Fruit fly (Drosophila melanogaster) whole organism, embryonic: Measurements from ENCODE around the gene CG32793.
A peak's percentile ranks its signal among the peaks of the same experiment; 100 is the strongest.

Source experiments
- ATbp ChIP-seq: fragments of 200-800 bp; sonication (Bioruptor generic); optimal IDR thresholded peaks from 2 replicates; lab custom pipeline; 2017; ENCODE audit warnings: missing biosample characterization, mild to moderate bottlenecking, missing genetic modification characterization, missing genetic modification reagents
- Abd-B ChIP-seq: fragments of 200-800 bp; sonication (Bioruptor generic); optimal IDR thresholded peaks from 2 replicates; lab custom pipeline; 2018; ENCODE audit warnings: missing biosample characterization, mild to moderate bottlenecking, missing genetic modification characterization, moderate library complexity
- BEAF-32 ChIP-seq: fragments of 200-800 bp; sonication (Bioruptor generic); optimal IDR thresholded peaks from 3 replicates; lab custom pipeline; 2017; ENCODE audit warnings: missing biosample characterization, missing genetic modification characterization, mild to moderate bottlenecking, moderate library complexity, missing genetic modification reagents
- Blimp-1 ChIP-seq: fragments of 200-800 bp; sonication (Bioruptor generic); optimal IDR thresholded peaks from 3 replicates; lab custom pipeline; 2018; ENCODE audit warnings: missing biosample characterization, missing genetic modification characterization, mild to moderate bottlenecking, moderate library complexity, missing genetic modification reagents
- CG1233 ChIP-seq: fragments of 200-800 bp; sonication (Bioruptor generic); optimal IDR thresholded peaks from 4 replicates; lab custom pipeline; 2018; ENCODE audit warnings: missing biosample characterization, mild to moderate bottlenecking, missing genetic modification characterization
- CG13624 ChIP-seq: fragments of 200-800 bp; sonication (Bioruptor generic); optimal IDR thresholded peaks from 2 replicates; lab custom pipeline; 2016; ENCODE audit warnings: missing biosample characterization, missing genetic modification characterization
- CG14441 ChIP-seq: fragments of 200-800 bp; sonication (Bioruptor generic); IDR thresholded peaks from 2 replicates; pipeline ENCODE4 v1.3.6; 2022; ENCODE audit warnings: missing biosample characterization, missing genetic modification characterization
- CG14667 ChIP-seq: fragments of 200-800 bp; sonication (Bioruptor generic); IDR thresholded peaks from 2 replicates; pipeline ENCODE4 v1.3.6; 2022; ENCODE audit warnings: missing biosample characterization, missing genetic modification characterization
- CG17385 ChIP-seq: fragments of 200-800 bp; sonication (Bioruptor generic); optimal IDR thresholded peaks from 3 replicates; lab custom pipeline; 2018; ENCODE audit warnings: missing biosample characterization, mild to moderate bottlenecking, missing genetic modification characterization
- CG1792 ChIP-seq: fragments of 200-800 bp; sonication (Bioruptor generic); optimal IDR thresholded peaks from 2 replicates; lab custom pipeline; 2016; ENCODE audit warnings: missing biosample characterization, missing genetic modification characterization
- CG18599 ChIP-seq: fragments of 200-800 bp; sonication (Bioruptor generic); optimal IDR thresholded peaks from 3 replicates; lab custom pipeline; 2017; ENCODE audit warnings: missing biosample characterization, missing genetic modification characterization, mild to moderate bottlenecking, moderate library complexity, missing genetic modification reagents
- CG2889 ChIP-seq: fragments of 200-800 bp; sonication (Bioruptor generic); IDR thresholded peaks from 3 replicates; pipeline ENCODE4 v1.3.6; 2022; ENCODE audit warnings: missing biosample characterization, missing genetic modification characterization
- CG30020 ChIP-seq: fragments of 200-800 bp; optimal IDR thresholded peaks from 2 replicates; lab custom pipeline; 2019; ENCODE audit warnings: missing biosample characterization, mild to moderate bottlenecking, missing genetic modification characterization, moderate library complexity
- CG4360 ChIP-seq: fragments of 200-800 bp; sonication (Bioruptor generic); IDR thresholded peaks from 2 replicates; pipeline ENCODE4 v1.3.6; 2022; ENCODE audit warnings: missing biosample characterization, missing genetic modification characterization
- CG6254 ChIP-seq: fragments of 200-800 bp; sonication (Bioruptor generic); optimal IDR thresholded peaks from 3 replicates; lab custom pipeline; 2017; ENCODE audit warnings: mild to moderate bottlenecking, missing biosample characterization, missing genetic modification reagents, missing genetic modification characterization
- CG6689 ChIP-seq: fragments of 200-800 bp; sonication (Bioruptor generic); IDR thresholded peaks from 2 replicates; pipeline ENCODE4 v1.3.6; 2022; ENCODE audit warnings: missing biosample characterization, missing genetic modification characterization
- CG7372 ChIP-seq: fragments of 200-800 bp; sonication (Bioruptor generic); IDR thresholded peaks from 2 replicates; pipeline ENCODE4 v1.3.6; 2022; ENCODE audit warnings: missing biosample characterization, missing genetic modification characterization
- CG7839 ChIP-seq: fragments of 200-800 bp; sonication (Bioruptor generic); optimal IDR thresholded peaks from 3 replicates; lab custom pipeline; 2018; ENCODE audit warnings: missing biosample characterization, mild to moderate bottlenecking, missing genetic modification characterization, moderate library complexity
- CG9215 ChIP-seq: fragments of 200-800 bp; sonication (Bioruptor generic); IDR thresholded peaks from 2 replicates; pipeline ENCODE4 v1.3.6; 2022; ENCODE audit warnings: missing biosample characterization, missing genetic modification characterization
- CG9727 ChIP-seq: fragments of 200-800 bp; sonication (Bioruptor generic); optimal IDR thresholded peaks from 3 replicates; lab custom pipeline; 2017; ENCODE audit warnings: missing biosample characterization, mild to moderate bottlenecking, missing genetic modification characterization
- D19A ChIP-seq: fragments of 200-800 bp; optimal IDR thresholded peaks from 3 replicates; lab custom pipeline; 2019; ENCODE audit warnings: missing biosample characterization, mild to moderate bottlenecking, missing genetic modification characterization, moderate library complexity
- H15 ChIP-seq: fragments of 200-800 bp; sonication (Bioruptor generic); IDR thresholded peaks from 3 replicates; pipeline ENCODE4 v1.3.6; 2022; ENCODE audit warnings: missing biosample characterization, missing genetic modification characterization
- HLH3B ChIP-seq: fragments of 200-800 bp; sonication (Bioruptor generic); IDR thresholded peaks from 2 replicates; pipeline ENCODE4 v1.3.6; 2022; ENCODE audit warnings: missing biosample characterization, missing genetic modification characterization
- Hey ChIP-seq: fragments of 200-800 bp; sonication (Bioruptor generic); optimal IDR thresholded peaks from 3 replicates; lab custom pipeline; 2018; ENCODE audit warnings: missing biosample characterization, mild to moderate bottlenecking, missing genetic modification characterization
- Oli ChIP-seq: fragments of 200-800 bp; sonication (Bioruptor generic); optimal IDR thresholded peaks from 2 replicates; lab custom pipeline; 2018; ENCODE audit warnings: missing biosample characterization, mild to moderate bottlenecking, missing genetic modification characterization, moderate library complexity
- Optix ChIP-seq: fragments of 200-800 bp; sonication (Bioruptor generic); IDR thresholded peaks from 3 replicates; pipeline ENCODE4 v1.3.6; 2022; ENCODE audit warnings: missing biosample characterization, missing genetic modification characterization
- Six4 ChIP-seq: fragments of 200-800 bp; sonication (Bioruptor generic); optimal IDR thresholded peaks from 2 replicates; lab custom pipeline; 2016; ENCODE audit warnings: missing biosample characterization, missing genetic modification characterization
- Sox102F ChIP-seq: fragments of 200-800 bp; sonication (Bioruptor generic); optimal IDR thresholded peaks from 2 replicates; lab custom pipeline; 2018; ENCODE audit warnings: missing biosample characterization, mild to moderate bottlenecking, missing genetic modification characterization, moderate library complexity
- Xbp1 ChIP-seq: fragments of 200-800 bp; sonication (Bioruptor generic); optimal IDR thresholded peaks from 3 replicates; lab custom pipeline; 2016; ENCODE audit warnings: missing biosample characterization, mild to moderate bottlenecking, missing genetic modification characterization
- Xrp1 ChIP-seq: fragments of 200-800 bp; sonication (Bioruptor generic); IDR thresholded peaks from 2 replicates; pipeline ENCODE4 v1.3.6; 2022; ENCODE audit warnings: missing biosample characterization, missing genetic modification characterization
- al ChIP-seq: fragments of 200-800 bp; sonication (Bioruptor generic); IDR thresholded peaks from 2 replicates; pipeline ENCODE4 v1.3.6; 2022; ENCODE audit warnings: missing biosample characterization, missing genetic modification characterization
- dmrt11E ChIP-seq: fragments of 200-800 bp; sonication (Bioruptor generic); optimal IDR thresholded peaks from 3 replicates; lab custom pipeline; 2018; ENCODE audit warnings: missing biosample characterization, mild to moderate bottlenecking, missing genetic modification characterization, moderate library complexity
- ems ChIP-seq: fragments of 200-800 bp; sonication (Bioruptor generic); optimal IDR thresholded peaks from 3 replicates; lab custom pipeline; 2016; ENCODE audit warnings: missing biosample characterization, missing genetic modification characterization
- hkb ChIP-seq, 2 experiments: fragments of 200-800 bp in 1 of 2; fragments of >200 bp in 1 of 2; sonication (Bioruptor generic) in 1 of 2; IDR thresholded peaks in 1 of 2; optimal IDR thresholded peaks in 1 of 2; 2 replicates each; pipeline versions ENCODE4 v1.3.6 to Lab custom; 2017 to 2022; ENCODE audit warnings: missing biosample characterization in 1 of 2, missing genetic modification characterization in 1 of 2
- insv ChIP-seq, 2 experiments: fragments of 200-800 bp; sonication (Bioruptor generic); optimal IDR thresholded peaks; 3 replicates each; lab custom pipeline; 2016 to 2018; ENCODE audit warnings: missing biosample characterization in 2 of 2, missing genetic modification characterization in 2 of 2
- jigr1 ChIP-seq: fragments of 200-800 bp; sonication (Bioruptor generic); IDR thresholded peaks from 3 replicates; pipeline ENCODE4 v1.3.6; 2022; ENCODE audit warnings: missing biosample characterization, missing genetic modification characterization
- lab ChIP-seq: fragments of 200-800 bp; sonication (Bioruptor generic); optimal IDR thresholded peaks from 3 replicates; lab custom pipeline; 2017; ENCODE audit warnings: missing biosample characterization, missing genetic modification characterization, mild to moderate bottlenecking, moderate library complexity, missing genetic modification reagents
- lola ChIP-seq, 3 experiments: fragments of >200 bp in 2 of 3; fragments of 200-800 bp in 1 of 3; sonication (Bioruptor generic) in 1 of 3; optimal IDR thresholded peaks; 2 replicates each; lab custom pipeline; 2017 to 2019; ENCODE audit warnings: missing biosample characterization in 3 of 3, missing genetic modification characterization in 3 of 3, mild to moderate bottlenecking in 1 of 3, moderate library complexity in 1 of 3
- mld ChIP-seq: fragments of 200-800 bp; sonication (Bioruptor generic); IDR thresholded peaks from 3 replicates; pipeline ENCODE4 v1.3.6; 2022; ENCODE audit warnings: missing biosample characterization, missing genetic modification characterization; ENCODE audit not compliant: partially characterized antibody
- nmo ChIP-seq: fragments of 200-800 bp; sonication (Bioruptor generic); optimal IDR thresholded peaks from 2 replicates; lab custom pipeline; 2018; ENCODE audit warnings: missing biosample characterization, mild to moderate bottlenecking, missing genetic modification characterization, moderate library complexity
- oc ChIP-seq: fragments of 200-800 bp; sonication (Bioruptor generic); optimal IDR thresholded peaks from 2 replicates; lab custom pipeline; 2018; ENCODE audit warnings: missing biosample characterization, mild to moderate bottlenecking, missing genetic modification characterization, moderate library complexity
- org-1 ChIP-seq: fragments of 200-800 bp; sonication (Bioruptor generic); optimal IDR thresholded peaks from 2 replicates; lab custom pipeline; 2017; ENCODE audit warnings: missing biosample characterization, missing genetic modification characterization
- phol ChIP-seq: fragments of 200-800 bp; sonication (Bioruptor generic); optimal IDR thresholded peaks from 3 replicates; lab custom pipeline; 2018; ENCODE audit warnings: missing biosample characterization, mild to moderate bottlenecking, missing genetic modification characterization, moderate library complexity
- prd ChIP-seq, 3 experiments: fragments of >200 bp in 2 of 3; fragments of 200-800 bp in 1 of 3; sonication (Bioruptor generic) in 1 of 3; optimal IDR thresholded peaks in 2 of 3; IDR thresholded peaks in 1 of 3; 2 replicates in 2 of 3; 3 replicates in 1 of 3; pipeline versions ENCODE4 v1.3.6 to Lab custom; 2017 to 2022; ENCODE audit warnings: missing biosample characterization in 1 of 3, missing genetic modification characterization in 1 of 3
- pum ChIP-seq: fragments of 200-800 bp; sonication (Bioruptor generic); optimal IDR thresholded peaks from 2 replicates; lab custom pipeline; 2016; ENCODE audit warnings: missing biosample characterization, missing genetic modification characterization
- sc ChIP-seq, 3 experiments: fragments of >200 bp in 2 of 3; fragments of 200-800 bp in 1 of 3; sonication (Bioruptor generic) in 1 of 3; optimal IDR thresholded peaks; 2 replicates in 2 of 3; 3 replicates in 1 of 3; lab custom pipeline; 2017; ENCODE audit warnings: mild to moderate bottlenecking in 1 of 3, missing biosample characterization in 1 of 3, missing genetic modification characterization in 1 of 3, missing genetic modification reagents in 1 of 3
- sisA ChIP-seq: fragments of 200-800 bp; sonication (Bioruptor generic); IDR thresholded peaks from 2 replicates; pipeline ENCODE4 v1.3.6; 2022; ENCODE audit warnings: missing biosample characterization, missing genetic modification characterization

CG32793 gene

DNA sequence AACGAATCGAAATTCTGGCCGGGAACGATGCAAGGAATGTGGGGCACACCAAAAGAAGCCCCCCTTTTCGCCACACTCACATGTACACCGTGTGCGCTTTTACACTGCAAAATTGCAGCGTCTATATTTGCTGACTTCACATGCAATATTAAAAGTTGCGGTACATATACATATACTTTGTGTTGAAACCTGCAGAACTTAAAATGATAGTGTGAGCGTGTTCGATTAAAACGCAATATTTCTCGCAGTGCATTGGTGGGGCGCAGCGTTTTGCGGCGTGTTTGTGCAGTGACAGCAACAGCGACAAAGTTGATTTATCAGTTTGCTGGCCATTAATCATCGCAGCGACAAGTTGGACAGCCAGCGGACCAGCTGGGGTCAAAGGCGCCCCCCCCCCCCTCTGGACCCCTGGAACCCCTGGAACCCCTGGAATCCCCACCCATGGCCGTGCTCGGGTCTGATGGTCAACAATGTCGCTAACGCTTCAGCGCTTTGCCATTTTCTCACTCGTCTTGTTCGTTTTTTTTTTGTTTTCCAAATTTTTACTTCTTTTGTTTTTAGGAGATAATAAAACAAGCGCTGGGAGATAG is 22.4 kb upstream of the CG32793 start (continued):
- TF ChIP-seq sisA (peak; percentile 47; the same call in 1 of the 2 replicates), Xrp1 (GFP tag; lab: Robert Waterston, UW) (peak; percentile 21; the same call in 1 of the 2 replicates), al (GFP tag; lab: Robert Waterston, UW) (no peak), CG9215 (GFP tag; lab: Robert Waterston, UW) (no peak), Hey (no peak), lab (GFP tag; lab: Kevin White, UChicago) (peak; percentile 11), CG9727 (GFP tag; lab: Kevin White, UChicago) (no peak), Six4 (GFP tag; lab: Kevin White, UChicago) (no peak), sc (optimal IDR thresholded peaks at IDR 0.05; lab: Kevin White, UChicago) (no peak), sc (GFP tag; optimal IDR thresholded peaks at IDR 0.05; lab: Kevin White, UChicago) (no peak), Xbp1 (GFP tag; lab: Kevin White, UChicago) (peak; percentile 14), dmrt11E (tag; lab: Kevin White, UChicago) (no peak), pum (no peak), Optix (GFP tag; lab: Robert Waterston, UW) (no peak), Sox102F (peak; percentile 49), insv (GFP tag; optimal IDR thresholded peaks at IDR 0.05; lab: Kevin White, UChicago) (no peak), CG14667 (GFP tag; lab: Robert Waterston, UW) (no peak), mld (no peak), CG6689 (GFP tag; lab: Robert Waterston, UW) (peak; percentile 35; the same call in 1 of the 2 replicates), Oli (tag; lab: Kevin White, UChicago) (peak; percentile 6), phol (peak; percentile 5), prd (optimal IDR thresholded peaks at IDR 0.05; lab: Kevin White, UChicago) (no peak), prd (GFP tag; IDR thresholded peaks at IDR 0.05; lab: Robert Waterston, UW) (peak; percentile 35; the same call in 1 of the 3 replicates), CG13624 (GFP tag; lab: Kevin White, UChicago) (no peak), CG7372 (GFP tag; lab: Robert Waterston, UW) (0 out of 2 replicates have a peak, but pooled peaks have one; percentile 9), CG14441 (GFP tag; lab: Robert Waterston, UW) (no peak), HLH3B (GFP tag; lab: Robert Waterston, UW) (0 out of 2 replicates have a peak, but pooled peaks have one; percentile 21), ATbp (GFP tag; lab: Kevin White, UChicago) (peak; percentile 12), CG7839 (tag; lab: Kevin White, UChicago) (peak; percentile 21), nmo (GFP tag; lab: Kevin White, UChicago) (peak; percentile 4), org-1 (no peak), CG1233 (GFP tag; lab: Kevin White, UChicago) (no peak), oc (tag; lab: Kevin White, UChicago) (no peak), CG18599 (GFP tag; lab: Kevin White, UChicago) (peak; percentile 23), H15 (GFP tag; lab: Robert Waterston, UW) (0 out of 3 replicates have a peak, but pooled peaks have one; percentile 29), CG4360 (GFP tag; lab: Robert Waterston, UW) (no peak), hkb (optimal IDR thresholded peaks at IDR 0.05; lab: Kevin White, UChicago) (no peak), hkb (GFP tag; IDR thresholded peaks at IDR 0.05; lab: Robert Waterston, UW) (no peak), CG30020 (tag; lab: Kevin White, UChicago) (no peak), CG1792 (GFP tag; lab: Kevin White, UChicago) (no peak), Abd-B (GFP tag; lab: Kevin White, UChicago) (no peak), CG2889 (no peak), jigr1 (no peak), CG17385 (GFP tag; lab: Kevin White, UChicago) (peak; percentile 2), D19A (tag; lab: Kevin White, UChicago) (no peak), ems (GFP tag; lab: Kevin White, UChicago) (no peak), Blimp-1 (GFP tag; lab: Kevin White, UChicago) (peak; percentile 17), lola (GFP tag; optimal IDR thresholded peaks at IDR 0.05; lab: Kevin White, UChicago) (no peak), CG6254 (GFP tag; lab: Kevin White, UChicago) (no peak), BEAF-32 (GFP tag; lab: Kevin White, UChicago) (no peak)
